Worm (Caenorhabditis elegans) whole organism, early embryonic: ENCODE results near the gene T26C5.5.
A peak's percentile ranks its signal among the peaks of the same experiment; 100 is the strongest.

ENCODE experiments used
- B0310.2 ChIP-seq: sonication (generic microtip); optimal IDR thresholded peaks from 2 replicates; lab custom pipeline; 2016; ENCODE audit warnings: mild to moderate bottlenecking, missing genetic modification characterization, missing compliant biosample characterization
- F13C5.2 ChIP-seq: sonication (generic microtip); optimal IDR thresholded peaks from 2 replicates; lab custom pipeline; 2017; ENCODE audit warnings: mild to moderate bottlenecking, missing genetic modification characterization, inconsistent platforms, missing compliant biosample characterization
- aly-1 ChIP-seq: sonication (generic microtip); optimal IDR thresholded peaks from 2 replicates; lab custom pipeline; 2016; ENCODE audit warnings: missing genetic modification characterization, missing compliant biosample characterization
- ama-1 ChIP-seq: fragments of 150-350 bp; optimal IDR thresholded peaks from 2 replicates; lab custom pipeline; 2014
- ceh-13 ChIP-seq: fragments of 200-800 bp; sonication (Bioruptor generic); optimal IDR thresholded peaks from 2 replicates; lab custom pipeline; 2018; ENCODE audit warnings: mild to moderate bottlenecking, missing genetic modification characterization, missing compliant biosample characterization
- ceh-36 ChIP-seq: sonication (generic microtip); optimal IDR thresholded peaks from 2 replicates; lab custom pipeline; 2016; ENCODE audit warnings: missing genetic modification characterization, inconsistent platforms, missing compliant biosample characterization
- ets-7 ChIP-seq: sonication (generic microtip); optimal IDR thresholded peaks from 2 replicates; lab custom pipeline; 2016; ENCODE audit warnings: missing genotype, missing genetic modification characterization, missing compliant biosample characterization
- flt-1 ChIP-seq: fragments of 200-800 bp; sonication (Bioruptor generic); IDR thresholded peaks from 2 replicates; pipeline ENCODE4 v1.3.6; 2022; ENCODE audit warnings: missing genetic modification characterization, missing compliant biosample characterization
- hmbx-1 ChIP-seq: sonication (generic microtip); optimal IDR thresholded peaks from 2 replicates; lab custom pipeline; 2016; ENCODE audit warnings: mild to moderate bottlenecking, missing genetic modification characterization, missing compliant biosample characterization
- hmg-4 ChIP-seq: fragments of 200-800 bp; sonication (Bioruptor generic); optimal IDR thresholded peaks from 2 replicates; lab custom pipeline; 2018; ENCODE audit warnings: mild to moderate bottlenecking, missing genetic modification characterization, missing compliant biosample characterization
- hnd-1 ChIP-seq: sonication (generic microtip); optimal IDR thresholded peaks from 2 replicates; lab custom pipeline; 2016; ENCODE audit warnings: missing genetic modification characterization, missing compliant biosample characterization
- pes-1 ChIP-seq: fragments of 200-800 bp; sonication (Bioruptor generic); IDR thresholded peaks from 2 replicates; pipeline ENCODE4 v1.3.6; 2022; ENCODE audit warnings: missing genetic modification reagents, missing genetic modification characterization, missing compliant biosample characterization
- scrt-1 ChIP-seq: fragments of 200-800 bp; sonication (Bioruptor generic); IDR thresholded peaks from 2 replicates; pipeline ENCODE4 v1.3.6; 2022; ENCODE audit warnings: missing genetic modification characterization, missing compliant biosample characterization
- sea-1 ChIP-seq: fragments of 200-800 bp; sonication (Bioruptor generic); conservative IDR thresholded peaks from 2 replicates; pipeline ENCODE4 v1.3.6; 2022; ENCODE audit warnings: missing genetic modification characterization, missing compliant biosample characterization
- tbx-11 ChIP-seq: fragments of 200-800 bp; sonication (Bioruptor generic); IDR thresholded peaks from 2 replicates; pipeline ENCODE4 v1.3.6; 2022; ENCODE audit warnings: missing genetic modification characterization, missing compliant biosample characterization
- tbx-37 ChIP-seq: fragments of 200-800 bp; sonication (Bioruptor generic); conservative IDR thresholded peaks from 2 replicates; pipeline ENCODE4 v1.3.6; 2022; ENCODE audit warnings: missing genetic modification reagents, missing genetic modification characterization, missing compliant biosample characterization
- tra-4 ChIP-seq: sonication (generic microtip); optimal IDR thresholded peaks from 2 replicates; lab custom pipeline; 2017; ENCODE audit warnings: missing genetic modification characterization, missing compliant biosample characterization

The T26C5.5 gene

DNA sequence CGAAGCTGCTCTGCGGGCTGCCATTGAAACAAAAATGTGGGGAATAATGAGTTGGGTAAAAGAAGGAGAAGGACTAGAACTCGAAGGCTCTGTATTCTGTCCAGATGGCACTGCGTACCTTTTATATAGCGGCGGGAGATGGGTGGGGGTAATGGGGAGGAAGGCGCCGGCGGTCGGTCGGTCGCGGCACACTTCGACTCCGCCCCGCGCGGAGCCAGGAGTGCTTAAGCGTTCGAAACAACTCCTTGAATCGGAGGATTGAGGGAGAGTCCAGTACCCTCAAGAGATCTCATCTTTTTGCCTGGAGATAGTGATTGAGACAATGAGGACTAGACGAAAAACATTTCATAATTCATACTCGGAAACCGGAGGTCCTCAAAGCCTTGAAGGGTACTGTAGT lies 19.4 kb downstream of the T26C5.5 start, which contains the start of gene abu-14:
Gene abu-14, minus strand, starts transcription at position 81 of the 400 bp plus-strand sequence.
- TF ChIP-seq scrt-1 (GFP tag; lab: Robert Waterston, UW) (peak; percentile 19; the same call in 1 of the 2 replicates), aly-1 (tag; lab: Kevin White, UChicago) (no peak), tbx-37 (GFP tag; lab: Robert Waterston, UW) (no peak), sea-1 (GFP tag; lab: Robert Waterston, UW) (no peak), ceh-13 (GFP tag; lab: Kevin White, UChicago) (no peak), F13C5.2 (tag; lab: Kevin White, UChicago) (no peak), hnd-1 (tag; lab: Kevin White, UChicago) (no peak), B0310.2 (tag; lab: Kevin White, UChicago) (no peak), ceh-36 (tag; lab: Kevin White, UChicago) (no peak)

DNA sequence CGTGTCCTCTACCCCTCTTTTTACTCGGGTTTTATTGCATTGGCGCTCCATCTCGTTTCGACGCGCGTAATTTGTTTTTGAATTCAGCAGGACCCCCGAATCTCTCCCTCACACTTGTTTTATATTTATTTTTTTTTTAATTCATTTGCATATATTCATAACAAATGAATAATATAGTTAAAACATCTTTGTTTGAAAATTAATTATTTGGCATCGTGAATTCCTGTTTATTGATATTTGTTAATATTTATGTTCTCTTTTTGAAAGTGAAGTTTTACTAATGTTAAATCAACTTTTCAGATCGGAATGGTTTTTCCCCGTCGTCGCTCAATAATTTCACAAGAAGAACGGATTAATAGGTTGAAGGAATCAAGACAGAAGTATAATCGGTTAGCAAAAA lies 23.6 kb downstream of the T26C5.5 start, which contains the start of gene ZK1067.3:
Gene ZK1067.3, plus strand, starts transcription at position 301 of the 400 bp plus-strand sequence.
- TF ChIP-seq ceh-13 (GFP tag; lab: Kevin White, UChicago) (no peak), flt-1 (GFP tag; lab: Robert Waterston, UW) (no peak), tra-4 (tag; lab: Kevin White, UChicago) (no peak), ets-7 (tag; lab: Kevin White, UChicago) (no peak), scrt-1 (GFP tag; lab: Robert Waterston, UW) (no peak), pes-1 (GFP tag; lab: Robert Waterston, UW) (no peak), hmg-4 (GFP tag; lab: Kevin White, UChicago) (no peak), sea-1 (GFP tag; lab: Robert Waterston, UW) (no peak), tbx-11 (GFP tag; lab: Robert Waterston, UW) (no peak), F13C5.2 (tag; lab: Kevin White, UChicago) (no peak), hnd-1 (tag; lab: Kevin White, UChicago) (no peak), aly-1 (tag; lab: Kevin White, UChicago) (no peak), B0310.2 (tag; lab: Kevin White, UChicago) (no peak), ceh-36 (tag; lab: Kevin White, UChicago) (no peak), tbx-37 (GFP tag; lab: Robert Waterston, UW) (no peak)

DNA sequence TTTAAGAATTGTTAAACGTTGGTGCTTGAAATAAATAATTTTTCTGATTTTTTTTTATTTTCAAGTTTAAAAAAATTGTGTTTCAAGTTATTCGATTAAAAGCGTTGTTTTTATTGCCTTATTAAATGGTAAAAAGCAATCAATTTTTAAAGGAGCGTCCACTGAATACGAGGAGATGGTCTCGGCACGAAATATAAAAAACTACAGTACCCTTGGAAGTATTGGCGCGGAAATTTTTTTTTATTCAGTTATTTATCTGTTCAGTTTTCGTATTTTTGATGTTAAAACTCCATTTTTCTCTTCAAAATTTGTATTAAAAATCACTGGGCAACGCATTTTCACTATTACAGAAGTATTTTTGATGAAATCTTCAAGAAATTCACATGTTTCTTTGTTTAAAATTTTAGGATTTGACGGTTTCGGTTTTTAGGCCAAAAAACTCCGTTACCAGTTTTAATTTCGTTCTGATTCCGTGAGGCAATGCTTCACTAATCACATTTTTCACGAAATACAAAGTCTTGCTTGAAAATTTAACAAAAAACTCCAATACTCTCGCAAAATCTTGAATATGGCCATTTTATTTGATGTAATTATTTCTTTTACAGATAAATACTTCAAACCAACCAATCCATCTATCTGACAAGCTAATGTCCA lies 33.4 kb downstream of the T26C5.5 start, which contains the start of gene znfx-1:
Gene znfx-1, plus strand, starts transcription at position 604 of the 654 bp plus-strand sequence.
- TF ChIP-seq hmg-4 (GFP tag; lab: Kevin White, UChicago): no peak
- TF ChIP-seq ceh-13 (GFP tag; lab: Kevin White, UChicago): no peak
- no peak for TF ChIP-seq hmbx-1
- no peak for TF ChIP-seq hnd-1 (tag; lab: Kevin White, UChicago)
- TF ChIP-seq F13C5.2 (tag; lab: Kevin White, UChicago): no peak
- TF ChIP-seq ceh-36 (tag; lab: Kevin White, UChicago): no peak
- TF ChIP-seq pes-1 (GFP tag; lab: Robert Waterston, UW): no peak

- TF ChIP-seq sea-1 (GFP tag; lab: Robert Waterston, UW): no peak
- TF ChIP-seq tbx-37 (GFP tag; lab: Robert Waterston, UW): no peak
- no peak for TF ChIP-seq hnd-1 (tag; lab: Kevin White, UChicago)
- TF ChIP-seq scrt-1 (GFP tag; lab: Robert Waterston, UW): no peak
- TF ChIP-seq tbx-11 (GFP tag; lab: Robert Waterston, UW): no peak
- TF ChIP-seq ceh-13 (GFP tag; lab: Kevin White, UChicago): no peak
- TF ChIP-seq ama-1 (lab: Kevin White, UChicago): no peak
- TF ChIP-seq pes-1 (GFP tag; lab: Robert Waterston, UW): no peak
- no peak for TF ChIP-seq hmbx-1
- TF ChIP-seq ceh-36 (tag; lab: Kevin White, UChicago): no peak
- no peak for TF ChIP-seq tra-4 (tag; lab: Kevin White, UChicago)
- no peak for TF ChIP-seq flt-1 (GFP tag; lab: Robert Waterston, UW)
- TF ChIP-seq ets-7 (tag; lab: Kevin White, UChicago): no peak
- TF ChIP-seq F13C5.2 (tag; lab: Kevin White, UChicago): no peak
- no peak for TF ChIP-seq B0310.2 (tag; lab: Kevin White, UChicago)
- no peak for TF ChIP-seq aly-1 (tag; lab: Kevin White, UChicago)
- TF ChIP-seq hmg-4 (GFP tag; lab: Kevin White, UChicago): no peak
Observed at ce11 chrII:9211684-9212083, 34.9 kb downstream of the T26C5.5 start.

ce11 chrII:9210076-9210475 lies 36.5 kb downstream of the T26C5.5 start, which contains the start of gene ZK1067.4:
TSS of gene ZK1067.4 (plus strand) at chrII:9210376.
- TF ChIP-seq tbx-11 (GFP tag; lab: Robert Waterston, UW): no peak
- TF ChIP-seq ceh-36 (tag; lab: Kevin White, UChicago): no peak
- no peak for TF ChIP-seq hnd-1 (tag; lab: Kevin White, UChicago)
- no peak for TF ChIP-seq B0310.2 (tag; lab: Kevin White, UChicago)
- TF ChIP-seq hmg-4 (GFP tag; lab: Kevin White, UChicago): no peak
- TF ChIP-seq ceh-13 (GFP tag; lab: Kevin White, UChicago): no peak
- TF ChIP-seq tbx-37 (GFP tag; lab: Robert Waterston, UW): no peak
- TF ChIP-seq sea-1 (GFP tag; lab: Robert Waterston, UW): no peak
- TF ChIP-seq ets-7 (tag; lab: Kevin White, UChicago): no peak
- TF ChIP-seq hmbx-1: no peak
- TF ChIP-seq tra-4 (tag; lab: Kevin White, UChicago): no peak
- no peak for TF ChIP-seq ama-1 (lab: Kevin White, UChicago)
- no peak for TF ChIP-seq scrt-1 (GFP tag; lab: Robert Waterston, UW)
- TF ChIP-seq F13C5.2 (tag; lab: Kevin White, UChicago): no peak
- TF ChIP-seq pes-1 (GFP tag; lab: Robert Waterston, UW): no peak
- no peak for TF ChIP-seq flt-1 (GFP tag; lab: Robert Waterston, UW)

ce11 chrII:9197212-9197611 lies 49.3 kb downstream of the T26C5.5 start, which contains the start of gene let-23:
TSS of gene let-23 (plus strand) at chrII:9197512.
- TF ChIP-seq ets-7 (tag; lab: Kevin White, UChicago) (no peak), scrt-1 (GFP tag; lab: Robert Waterston, UW) (no peak), hmbx-1 (no peak), hnd-1 (tag; lab: Kevin White, UChicago) (no peak), tbx-11 (GFP tag; lab: Robert Waterston, UW) (no peak), ceh-13 (GFP tag; lab: Kevin White, UChicago) (no peak), ceh-36 (tag; lab: Kevin White, UChicago) (no peak), tbx-37 (GFP tag; lab: Robert Waterston, UW) (no peak), ama-1 (lab: Kevin White, UChicago) (no peak), sea-1 (GFP tag; lab: Robert Waterston, UW) (no peak), flt-1 (GFP tag; lab: Robert Waterston, UW) (no peak), hmg-4 (GFP tag; lab: Kevin White, UChicago) (no peak), tra-4 (tag; lab: Kevin White, UChicago) (no peak), F13C5.2 (tag; lab: Kevin White, UChicago) (no peak), B0310.2 (tag; lab: Kevin White, UChicago) (no peak)
